Worm (Caenorhabditis elegans): ENCODE measurements around the gene M18.6.

DNA sequence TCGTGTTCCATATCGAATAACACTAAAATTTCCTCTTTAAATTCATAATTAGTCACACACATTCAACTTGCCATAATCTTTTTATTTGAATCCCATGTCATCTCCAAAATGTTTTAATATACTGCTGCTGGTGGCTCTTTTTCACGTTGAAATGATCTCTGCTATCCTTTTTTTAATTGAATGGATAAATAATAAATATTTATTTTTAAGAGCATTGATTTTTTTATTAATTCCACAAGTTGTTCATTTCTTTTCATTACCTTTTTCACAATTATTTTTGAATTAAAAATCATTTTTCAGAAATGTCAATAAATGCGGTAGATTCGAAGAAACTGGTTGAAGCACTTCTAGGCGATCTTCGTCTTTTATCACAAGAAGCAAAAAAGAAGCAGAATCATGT is 24.6 kb upstream of the M18.6 start, which contains the start of gene mon-2:
- TF ChIP-seq dao-5 (tag; optimal IDR thresholded peaks at IDR 0.05) (no peak), W03F9.2 (tag; optimal IDR thresholded peaks at IDR 0.05) (no peak), him-1 (tag; optimal IDR thresholded peaks at IDR 0.05) (no peak)

All from whole organism, L4/young adult.